Worm (Caenorhabditis elegans): ENCODE data around the gene C49H3.3.
A peak's percentile ranks its signal among the peaks of the same experiment; 100 is the strongest.

The C49H3.3 gene

ce11 chrIV:7961889-7962342 lies 37.8 kb downstream of the C49H3.3 start (continued):
- TF ChIP-seq zim-3 (tag; optimal IDR thresholded peaks at IDR 0.05) (no peak), ztf-22 (GFP tag; optimal IDR thresholded peaks at IDR 0.05) (no peak), pha-4 (tag; optimal IDR thresholded peaks at IDR 0.05) (no peak), rec-8 (tag; optimal IDR thresholded peaks at IDR 0.05) (peak in 1 of 2 experiments; percentile 4), ceh-91 (GFP tag; IDR thresholded peaks at IDR 0.05) (no peak), F49E8.2 (tag; optimal IDR thresholded peaks at IDR 0.05; ENCODE audit: insufficient read depth) (peak; percentile 97), madf-8 (GFP tag; conservative IDR thresholded peaks at IDR 0.05) (no peak)

ce11 chrIV:7967006-7967405 lies 42.9 kb downstream of the C49H3.3 start, which contains the start of gene F57H12.5:
F57H12.5 (plus strand) TSS chrIV:7967306.
- TF ChIP-seq ceh-91 (GFP tag; IDR thresholded peaks at IDR 0.05), result no peak
- TF ChIP-seq attf-5 (GFP tag; optimal IDR thresholded peaks at IDR 0.05), result no peak
- no peak for TF ChIP-seq ccch-3 (GFP tag; optimal IDR thresholded peaks at IDR 0.05)
- TF ChIP-seq rpc-1 (optimal IDR thresholded peaks at IDR 0.05), result no peak
- TF ChIP-seq rpc-1 (tag; optimal IDR thresholded peaks at IDR 0.05), result no peak
- no peak for TF ChIP-seq nhr-90 (tag; optimal IDR thresholded peaks at IDR 0.05)
- no peak for TF ChIP-seq Y79H2A.3 (GFP tag; conservative IDR thresholded peaks at IDR 0.05)
- TF ChIP-seq nhr-27 (tag; optimal IDR thresholded peaks at IDR 0.05), result no peak
- no peak for TF ChIP-seq F33H1.4 (GFP tag; IDR thresholded peaks at IDR 0.05)
- TF ChIP-seq ets-4 (GFP tag; optimal IDR thresholded peaks at IDR 0.05), result no peak
- no peak for TF ChIP-seq Y95B8A.8 (GFP tag; IDR thresholded peaks at IDR 0.05)
- TF ChIP-seq K12H6.12 (tag; optimal IDR thresholded peaks at IDR 0.05), result no peak
- no peak for TF ChIP-seq ztf-18 (tag; optimal IDR thresholded peaks at IDR 0.05)
- no peak for TF ChIP-seq nhr-179 (tag; optimal IDR thresholded peaks at IDR 0.05)

All from whole organism, young adult.